Worm (Caenorhabditis elegans) whole organism, mixed stage, embryonic: ENCODE measurements around the gene nas-15.
A peak's percentile ranks its signal among the peaks of the same experiment; 100 is the strongest.

Experiments
- M03D4.4 ChIP-seq: sonication (generic microtip); optimal IDR thresholded peaks from 2 replicates; lab custom pipeline; 2017; ENCODE audit warnings: mild to moderate bottlenecking, missing genetic modification characterization, missing compliant biosample characterization
- bed-3 ChIP-seq: fragments of 200-800 bp; sonication (Bioruptor generic); optimal IDR thresholded peaks from 3 replicates; lab custom pipeline; 2018; ENCODE audit warnings: mild to moderate bottlenecking, missing genetic modification characterization, moderate library complexity, missing compliant biosample characterization
- blmp-1 ChIP-seq: fragments of 150-350 bp; optimal IDR thresholded peaks from 2 replicates; lab custom pipeline; 2014; ENCODE audit warnings: missing biosample characterization, missing genetic modification characterization
- ceh-39 ChIP-seq: fragments of 150-350 bp; optimal IDR thresholded peaks from 2 replicates; lab custom pipeline; 2014; ENCODE audit warnings: missing biosample characterization, missing genetic modification characterization
- ceh-43 ChIP-seq: fragments of 200-800 bp; sonication (Bioruptor generic); optimal IDR thresholded peaks from 2 replicates; lab custom pipeline; 2018; ENCODE audit warnings: mild to moderate bottlenecking, missing genetic modification characterization, moderate library complexity, missing compliant biosample characterization
- ceh-83 ChIP-seq: fragments of 200-800 bp; sonication (Bioruptor generic); optimal IDR thresholded peaks from 2 replicates; lab custom pipeline; 2018; ENCODE audit warnings: mild to moderate bottlenecking, missing genetic modification characterization, missing compliant biosample characterization
- ces-1 ChIP-seq: fragments of 150-350 bp; optimal IDR thresholded peaks from 2 replicates; lab custom pipeline; 2014; ENCODE audit warnings: missing biosample characterization, missing genetic modification reagents, missing genetic modification characterization
- cnd-1 ChIP-seq: fragments of 200-800 bp; sonication (Bioruptor generic); optimal IDR thresholded peaks from 2 replicates; lab custom pipeline; 2018; ENCODE audit warnings: mild to moderate bottlenecking, missing genetic modification characterization, missing compliant biosample characterization
- drap-1 ChIP-seq: fragments of 200-800 bp; sonication (Bioruptor generic); optimal IDR thresholded peaks from 3 replicates; lab custom pipeline; 2018; ENCODE audit warnings: mild to moderate bottlenecking, missing genetic modification characterization, missing compliant biosample characterization
- elt-1 ChIP-seq: sonication (generic microtip); optimal IDR thresholded peaks from 2 replicates; lab custom pipeline; 2017; ENCODE audit warnings: missing genetic modification characterization, mild to moderate bottlenecking, missing compliant biosample characterization, antibody characterized with exemption, moderate library complexity, borderline replicate concordance; ENCODE audit not compliant: insufficient read depth
- elt-3 ChIP-seq: fragments of 150-350 bp; optimal IDR thresholded peaks from 2 replicates; lab custom pipeline; 2014; ENCODE audit warnings: missing biosample characterization, missing genetic modification characterization
- flh-1 ChIP-seq: fragments of 200-800 bp; sonication (Bioruptor generic); optimal IDR thresholded peaks from 2 replicates; lab custom pipeline; 2018; ENCODE audit warnings: mild to moderate bottlenecking, missing genetic modification characterization, moderate library complexity, missing compliant biosample characterization
- ham-2 ChIP-seq: fragments of 200-800 bp; sonication (Bioruptor generic); optimal IDR thresholded peaks from 2 replicates; lab custom pipeline; 2018; ENCODE audit warnings: mild to moderate bottlenecking, missing genetic modification characterization, missing compliant biosample characterization
- hlh-1 ChIP-seq: fragments of 150-350 bp; optimal IDR thresholded peaks from 2 replicates; lab custom pipeline; 2014; ENCODE audit warnings: missing biosample characterization, missing genetic modification reagents, missing genetic modification characterization
- lin-13 ChIP-seq: fragments of 150-350 bp; optimal IDR thresholded peaks from 2 replicates; lab custom pipeline; 2014; ENCODE audit warnings: missing biosample characterization, missing genetic modification characterization
- lin-32 ChIP-seq: fragments of 200-800 bp; sonication (Bioruptor generic); optimal IDR thresholded peaks from 2 replicates; lab custom pipeline; 2018; ENCODE audit warnings: mild to moderate bottlenecking, missing genetic modification characterization, missing compliant biosample characterization
- lsy-2 ChIP-seq: fragments of 150-350 bp; optimal IDR thresholded peaks from 2 replicates; lab custom pipeline; 2014; ENCODE audit warnings: missing biosample characterization, missing genetic modification characterization
- mab-5 ChIP-seq: fragments of 150-350 bp; optimal IDR thresholded peaks from 2 replicates; lab custom pipeline; 2014; ENCODE audit warnings: missing biosample characterization, missing genetic modification characterization
- mep-1 ChIP-seq: fragments of 150-350 bp; optimal IDR thresholded peaks from 2 replicates; lab custom pipeline; 2017; ENCODE audit warnings: missing biosample characterization, missing genetic modification reagents, missing genetic modification characterization, inconsistent platforms
- mls-2 ChIP-seq: sonication (generic microtip); optimal IDR thresholded peaks from 2 replicates; lab custom pipeline; 2016; ENCODE audit warnings: mild to moderate bottlenecking, missing genetic modification characterization, moderate library complexity, missing compliant biosample characterization
- nhr-12 ChIP-seq: fragments of 150-350 bp; optimal IDR thresholded peaks from 2 replicates; lab custom pipeline; 2014; ENCODE audit warnings: missing biosample characterization, missing genetic modification characterization
- nhr-2 ChIP-seq: fragments of 150-350 bp; optimal IDR thresholded peaks from 2 replicates; lab custom pipeline; 2014; ENCODE audit warnings: missing biosample characterization, missing genetic modification characterization
- nhr-237 ChIP-seq: fragments of 150-350 bp; optimal IDR thresholded peaks from 2 replicates; lab custom pipeline; 2014; ENCODE audit warnings: missing biosample characterization, missing genetic modification characterization
- nhr-28 ChIP-seq: fragments of 150-350 bp; optimal IDR thresholded peaks from 2 replicates; lab custom pipeline; 2014; ENCODE audit warnings: missing biosample characterization, missing genetic modification characterization
- nhr-76 ChIP-seq: sonication (generic microtip); optimal IDR thresholded peaks from 2 replicates; lab custom pipeline; 2017; ENCODE audit warnings: missing biosample characterization, missing genetic modification characterization
- pha-4 ChIP-seq: fragments of 150-350 bp; optimal IDR thresholded peaks from 2 replicates; lab custom pipeline; 2018; ENCODE audit warnings: missing biosample characterization, missing genetic modification reagents, missing genetic modification characterization
- sem-2 ChIP-seq: fragments of 200-800 bp; sonication (Bioruptor generic); optimal IDR thresholded peaks from 2 replicates; lab custom pipeline; 2018; ENCODE audit warnings: mild to moderate bottlenecking, missing genetic modification characterization, missing compliant biosample characterization
- snpc-4 ChIP-seq: fragments of 150-350 bp; optimal IDR thresholded peaks from 2 replicates; lab custom pipeline; 2014; ENCODE audit warnings: missing biosample characterization, missing genetic modification characterization
- sptf-1 ChIP-seq: sonication (generic microtip); optimal IDR thresholded peaks from 2 replicates; lab custom pipeline; 2017; ENCODE audit warnings: mild to moderate bottlenecking, missing genetic modification characterization, moderate library complexity, missing compliant biosample characterization
- tbx-8 ChIP-seq: fragments of 200-800 bp; sonication (Bioruptor generic); optimal IDR thresholded peaks from 2 replicates; lab custom pipeline; 2018; ENCODE audit warnings: mild to moderate bottlenecking, missing genetic modification characterization, moderate library complexity, missing compliant biosample characterization
- unc-120 ChIP-seq: sonication (generic microtip); optimal IDR thresholded peaks from 2 replicates; lab custom pipeline; 2017; ENCODE audit warnings: missing genetic modification characterization, missing compliant biosample characterization; ENCODE audit not compliant: poor library complexity, severe bottlenecking
- unc-39 ChIP-seq: fragments of 150-350 bp; optimal IDR thresholded peaks from 2 replicates; lab custom pipeline; 2014; ENCODE audit warnings: missing biosample characterization, missing genetic modification characterization
- unc-62 ChIP-seq: fragments of 150-350 bp; optimal IDR thresholded peaks from 2 replicates; lab custom pipeline; 2014; ENCODE audit warnings: missing biosample characterization, missing genetic modification reagents, missing genetic modification characterization
- zip-8 ChIP-seq: fragments of 150-350 bp; optimal IDR thresholded peaks from 2 replicates; lab custom pipeline; 2014; ENCODE audit warnings: missing biosample characterization, missing genetic modification characterization
- ztf-11 ChIP-seq: fragments of 150-350 bp; optimal IDR thresholded peaks from 2 replicates; lab custom pipeline; 2014; ENCODE audit warnings: missing biosample characterization, missing genetic modification characterization

nas-15 gene

DNA sequence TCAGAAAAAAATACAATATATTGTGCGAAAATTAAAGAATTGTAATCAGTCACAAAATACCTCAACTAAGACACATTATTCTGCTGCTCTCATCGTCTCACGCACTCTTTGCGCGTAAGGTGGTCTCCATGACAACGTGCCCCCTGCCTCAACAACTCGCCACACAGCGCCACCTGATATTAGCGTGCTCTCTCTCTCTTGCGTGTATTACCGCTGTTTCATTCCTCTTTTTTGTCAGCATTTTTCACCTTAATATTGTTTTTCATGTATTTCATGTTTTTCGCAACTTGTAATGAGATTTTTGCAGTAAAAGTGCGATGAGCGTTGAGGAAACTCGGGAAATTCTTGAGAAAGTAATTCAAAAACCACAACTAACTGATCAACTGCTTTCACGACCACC is 14.1 kb upstream of the nas-15 start, which contains the start of gene dyf-11:
TSS of gene dyf-11 (plus strand) at position 301 of the 400 bp plus-strand sequence.
- no peak for TF ChIP-seq mep-1 (tag; lab: Kevin White, UChicago)
- TF ChIP-seq unc-62 (GFP tag; lab: Kevin White, UChicago) = no peak
- TF ChIP-seq sem-2 = no peak
- TF ChIP-seq nhr-12 = no peak
- no peak for TF ChIP-seq elt-3 (tag; lab: Kevin White, UChicago)
- no peak for TF ChIP-seq M03D4.4 (tag; lab: Kevin White, UChicago)
- no peak for TF ChIP-seq lin-32 (GFP tag; lab: Kevin White, UChicago)
- TF ChIP-seq snpc-4 (tag; lab: Kevin White, UChicago) = no peak
- TF ChIP-seq ceh-83 (GFP tag; lab: Kevin White, UChicago) = no peak
- TF ChIP-seq, all 35 proteins: peak for 0

DNA sequence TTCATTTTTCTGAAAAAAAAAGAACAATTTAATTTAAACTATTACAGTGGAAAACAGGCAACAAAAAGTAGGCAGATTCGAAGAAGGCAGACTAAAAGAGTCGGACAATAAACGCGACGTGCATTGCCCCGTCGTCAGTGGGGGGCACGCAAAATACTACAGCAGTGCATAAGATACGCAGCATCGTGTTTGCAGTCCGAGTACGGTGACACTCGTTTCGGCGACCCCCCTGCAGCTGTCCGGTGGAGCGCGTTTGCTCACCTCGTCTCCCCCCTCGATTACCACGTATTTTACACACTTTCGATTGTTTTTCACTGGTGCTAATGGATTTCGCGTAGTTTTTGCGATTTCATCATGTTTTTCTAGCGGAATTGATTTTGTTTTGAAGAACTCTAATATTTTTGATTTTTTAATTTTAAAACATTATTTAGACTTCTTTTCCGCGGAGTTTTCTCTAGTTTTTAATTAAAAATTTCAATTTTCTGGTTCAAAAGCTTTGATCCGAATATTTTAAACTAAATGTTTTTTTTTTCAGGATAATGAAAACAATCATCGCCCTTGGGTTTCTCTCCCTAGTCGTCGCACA is 9.4 kb upstream of the nas-15 start, which contains the start of the genes trap-2 and ile-2:
TSS of gene trap-2 (minus strand) at position 9 of the 586 bp plus-strand sequence.
TSS of gene ile-2 (plus strand) at position 536 of the 586 bp plus-strand sequence.
- TF ChIP-seq unc-39 (tag; lab: Kevin White, UChicago) = no peak
- TF ChIP-seq cnd-1 (tag; lab: Kevin White, UChicago) = peak; percentile 52
- peak; percentile 80 for TF ChIP-seq unc-120 (tag; lab: Kevin White, UChicago)
- TF ChIP-seq mls-2 (tag; lab: Kevin White, UChicago) = peak; percentile 70
- peak; percentile 96 for TF ChIP-seq pha-4 (tag; lab: Kevin White, UChicago)
- peak; percentile 71 for TF ChIP-seq ham-2 (GFP tag; lab: Kevin White, UChicago)
- peak; percentile 31 for TF ChIP-seq M03D4.4 (tag; lab: Kevin White, UChicago)
- peak; percentile 87 for TF ChIP-seq lin-13 (tag; lab: Kevin White, UChicago)
- peak; percentile 69 for TF ChIP-seq hlh-1 (tag; lab: Kevin White, UChicago)
- TF ChIP-seq blmp-1 (tag; lab: Kevin White, UChicago) = no peak
- no peak for TF ChIP-seq elt-3 (tag; lab: Kevin White, UChicago)
- no peak for TF ChIP-seq tbx-8 (GFP tag; lab: Kevin White, UChicago)
- peak; percentile 88 for TF ChIP-seq mep-1 (tag; lab: Kevin White, UChicago)
- no peak for TF ChIP-seq sem-2
- TF ChIP-seq nhr-237 (tag; lab: Kevin White, UChicago) = peak; percentile 58
- peak; percentile 52 for TF ChIP-seq elt-1
- TF ChIP-seq unc-62 (GFP tag; lab: Kevin White, UChicago) = peak; percentile 65
- TF ChIP-seq lin-32 (GFP tag; lab: Kevin White, UChicago) = peak; percentile 38
- peak; percentile 96 for TF ChIP-seq lsy-2 (tag; lab: Kevin White, UChicago)
- TF ChIP-seq ztf-11 (tag; lab: Kevin White, UChicago) = peak; percentile 34
- no peak for TF ChIP-seq nhr-76
- TF ChIP-seq drap-1 (GFP tag; lab: Kevin White, UChicago) = peak; percentile 75
- peak; percentile 63 for TF ChIP-seq ceh-39 (tag; lab: Kevin White, UChicago)
- no peak for TF ChIP-seq bed-3
- TF ChIP-seq ceh-43 (GFP tag; lab: Kevin White, UChicago) = no peak
- TF ChIP-seq zip-8 (tag; lab: Kevin White, UChicago) = no peak
- peak; percentile 72 for TF ChIP-seq sptf-1 (tag; lab: Kevin White, UChicago)
- TF ChIP-seq ces-1 (GFP tag; lab: Kevin White, UChicago) = peak; percentile 57
- peak; percentile 51 for TF ChIP-seq nhr-12
- TF ChIP-seq snpc-4 (tag; lab: Kevin White, UChicago) = no peak
- no peak for TF ChIP-seq ceh-83 (GFP tag; lab: Kevin White, UChicago)
- no peak for TF ChIP-seq mab-5 (tag; lab: Kevin White, UChicago)
- TF ChIP-seq nhr-28 (tag; lab: Kevin White, UChicago) = no peak
- TF ChIP-seq nhr-2 (tag; lab: Kevin White, UChicago) = peak; percentile 15
- no peak for TF ChIP-seq flh-1

DNA sequence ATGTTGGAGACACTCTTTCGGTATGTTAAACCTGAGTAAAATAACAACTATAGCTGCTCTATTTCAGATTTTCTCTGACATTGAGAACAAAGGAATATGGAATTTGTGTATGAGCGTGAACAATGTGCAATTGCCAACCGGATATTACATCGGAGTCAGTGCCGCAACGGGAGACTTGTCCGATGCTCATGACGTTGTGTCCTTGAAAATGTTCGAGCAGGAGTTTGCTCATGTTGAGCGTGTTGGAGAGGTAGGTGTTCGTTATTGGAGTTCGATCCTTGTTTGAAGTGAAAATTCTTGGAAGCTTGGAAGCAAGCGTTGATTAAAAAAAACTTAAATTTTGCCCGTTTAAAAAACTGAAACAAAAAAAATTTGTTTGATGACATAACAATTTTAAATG is 8.0 kb upstream of the nas-15 start:
- TF ChIP-seq pha-4 (tag; lab: Kevin White, UChicago) (no peak), ztf-11 (tag; lab: Kevin White, UChicago) (no peak), nhr-28 (tag; lab: Kevin White, UChicago) (no peak), unc-62 (GFP tag; lab: Kevin White, UChicago) (no peak), ceh-83 (GFP tag; lab: Kevin White, UChicago) (no peak), nhr-12 (no peak), M03D4.4 (tag; lab: Kevin White, UChicago) (no peak), mab-5 (tag; lab: Kevin White, UChicago) (no peak), nhr-237 (tag; lab: Kevin White, UChicago) (no peak), blmp-1 (tag; lab: Kevin White, UChicago) (no peak), mls-2 (tag; lab: Kevin White, UChicago) (no peak), unc-39 (tag; lab: Kevin White, UChicago) (no peak), cnd-1 (tag; lab: Kevin White, UChicago) (no peak), ceh-43 (GFP tag; lab: Kevin White, UChicago) (no peak)
